Worm (Caenorhabditis elegans): ENCODE measurements around the gene ref-2.

The ref-2 gene

ce11 chrX:7794306-7794743, 50.3 kb downstream of the ref-2 start (continued):
- TF ChIP-seq F22D6.2 (tag; optimal IDR thresholded peaks at IDR 0.05) (peak; percentile 14), lin-26 (GFP tag; IDR thresholded peaks at IDR 0.05) (peak; percentile 84), ekl-4 (GFP tag; IDR thresholded peaks at IDR 0.05) (peak; percentile 63; the same call in 1 of the 2 replicates), zim-3 (tag; optimal IDR thresholded peaks at IDR 0.05) (peak; percentile 52)

ce11 chrX:7798248-7799020, 54.4 kb downstream of the ref-2 start, which contains the start of gene adm-4:
adm-4 (minus strand) TSS chrX:7798298.
- TF ChIP-seq nfya-1 (tag; optimal IDR thresholded peaks at IDR 0.05; ENCODE audit: borderline replicate concordance, insufficient read depth), result no peak
- TF ChIP-seq zfh-2 (GFP tag; conservative IDR thresholded peaks at IDR 0.05), result no peak
- TF ChIP-seq K12H6.12 (tag; optimal IDR thresholded peaks at IDR 0.05), result peak; percentile 37
- TF ChIP-seq ZK185.1 (tag; optimal IDR thresholded peaks at IDR 0.05; ENCODE audit: poor library complexity, severe bottlenecking), result peak; percentile 71
- TF ChIP-seq F22D6.2 (tag; optimal IDR thresholded peaks at IDR 0.05), result no peak
- TF ChIP-seq nhr-179 (tag; optimal IDR thresholded peaks at IDR 0.05), result no peak
- no peak for TF ChIP-seq ets-4 (GFP tag; optimal IDR thresholded peaks at IDR 0.05)
- no peak for TF ChIP-seq bed-2 (GFP tag; IDR thresholded peaks at IDR 0.05)
- no peak for TF ChIP-seq snpc-3.4 (tag; optimal IDR thresholded peaks at IDR 0.05)
- TF ChIP-seq T07F8.4 (tag; optimal IDR thresholded peaks at IDR 0.05), result no peak
- TF ChIP-seq lin-40 (tag; optimal IDR thresholded peaks at IDR 0.05), result peak; percentile 15
- no peak for TF ChIP-seq egl-18 (GFP tag; IDR thresholded peaks at IDR 0.05)
- TF ChIP-seq unc-130 (GFP tag; optimal IDR thresholded peaks at IDR 0.05), result peak; percentile 27
